Worm (Caenorhabditis elegans) whole organism, L1 larva: ENCODE results near the gene fbxa-55.

ENCODE experiments used
- C04F5.9 ChIP-seq: sonication (generic microtip); optimal IDR thresholded peaks from 2 replicates; lab custom pipeline; 2016; ENCODE audit warnings: missing genetic modification characterization, missing compliant biosample characterization
- C16A3.4 ChIP-seq: fragments of 150-350 bp; optimal IDR thresholded peaks from 2 replicates; lab custom pipeline; 2014; ENCODE audit warnings: missing biosample characterization, missing genetic modification characterization
- C34B4.2 ChIP-seq: sonication (generic microtip); optimal IDR thresholded peaks from 2 replicates; lab custom pipeline; 2017; ENCODE audit warnings: mild to moderate bottlenecking, missing genetic modification characterization, missing compliant biosample characterization
- F16B12.6 ChIP-seq: fragments of 150-350 bp; optimal IDR thresholded peaks from 2 replicates; lab custom pipeline; 2014; ENCODE audit warnings: missing biosample characterization, missing genetic modification characterization
- Y116A8C.19 ChIP-seq: sonication (generic microtip); optimal IDR thresholded peaks from 2 replicates; lab custom pipeline; 2016; ENCODE audit warnings: missing compliant biosample characterization, missing genetic modification characterization, borderline replicate concordance
- aha-1 ChIP-seq: fragments of 150-350 bp; optimal IDR thresholded peaks from 2 replicates; lab custom pipeline; 2014; ENCODE audit warnings: missing biosample characterization, missing genetic modification characterization
- aly-2 ChIP-seq: fragments of 150-350 bp; optimal IDR thresholded peaks from 2 replicates; lab custom pipeline; 2014; ENCODE audit warnings: missing biosample characterization, missing genetic modification characterization
- ceh-90 ChIP-seq: sonication (generic microtip); optimal IDR thresholded peaks from 2 replicates; lab custom pipeline; 2016; ENCODE audit warnings: missing genetic modification characterization, missing compliant biosample characterization
- ces-1 ChIP-seq: fragments of 150-350 bp; optimal IDR thresholded peaks from 2 replicates; lab custom pipeline; 2014; ENCODE audit warnings: missing biosample characterization, missing genetic modification reagents, missing genetic modification characterization
- dpl-1 ChIP-seq, 3 experiments: fragments of 150-350 bp in 2 of 3; sonication (generic microtip) in 1 of 3; optimal IDR thresholded peaks; 2 replicates each; lab custom pipeline; 2014 to 2017; ENCODE audit warnings: missing biosample characterization in 3 of 3, missing genetic modification characterization in 3 of 3, missing genetic modification reagents in 3 of 3
- dsc-1 ChIP-seq: sonication (generic microtip); optimal IDR thresholded peaks from 2 replicates; lab custom pipeline; 2016; ENCODE audit warnings: mild to moderate bottlenecking, missing genetic modification characterization, missing compliant biosample characterization
- efl-3 ChIP-seq: fragments of 200-800 bp; sonication (Bioruptor generic); optimal IDR thresholded peaks from 2 replicates; lab custom pipeline; 2018; ENCODE audit warnings: mild to moderate bottlenecking, missing genetic modification characterization, missing compliant biosample characterization
- egl-13 ChIP-seq: sonication (generic microtip); optimal IDR thresholded peaks from 2 replicates; lab custom pipeline; 2016; ENCODE audit warnings: missing genotype, missing genetic modification reagents, missing genetic modification characterization, missing compliant biosample characterization
- egl-27 ChIP-seq, 2 experiments: fragments of 150-350 bp in 1 of 2; sonication (generic microtip); optimal IDR thresholded peaks; 3 replicates each; lab custom pipeline; 2017 to 2018; ENCODE audit warnings: missing biosample characterization in 2 of 2, missing genetic modification characterization in 2 of 2, missing genetic modification reagents in 2 of 2
- elt-2 ChIP-seq: sonication (generic microtip); optimal IDR thresholded peaks from 2 replicates; lab custom pipeline; 2016; ENCODE audit warnings: missing genetic modification characterization, mild to moderate bottlenecking, inconsistent platforms, missing compliant biosample characterization, missing genetic modification reagents
- ets-5 ChIP-seq: fragments of 200-800 bp; sonication (Bioruptor generic); IDR thresholded peaks from 2 replicates; pipeline ENCODE4 v1.3.6; 2022; ENCODE audit warnings: missing genetic modification characterization, missing compliant biosample characterization
- fos-1 ChIP-seq: fragments of 150-350 bp; optimal IDR thresholded peaks from 2 replicates; lab custom pipeline; 2014; ENCODE audit warnings: missing biosample characterization, missing genetic modification characterization
- grh-1 ChIP-seq: fragments of 200-800 bp; sonication (Bioruptor generic); IDR thresholded peaks from 2 replicates; pipeline ENCODE4 v1.3.6; 2022; ENCODE audit warnings: missing genetic modification reagents, missing genetic modification characterization, missing compliant biosample characterization
- hlh-4 ChIP-seq: sonication (generic microtip); optimal IDR thresholded peaks from 2 replicates; lab custom pipeline; 2016; ENCODE audit warnings: mild to moderate bottlenecking, missing genetic modification characterization, missing compliant biosample characterization
- irx-1 ChIP-seq: sonication (generic microtip); optimal IDR thresholded peaks from 2 replicates; lab custom pipeline; 2016; ENCODE audit warnings: missing genetic modification characterization, missing compliant biosample characterization
- isw-1 ChIP-seq: fragments of 200-800 bp; sonication (Bioruptor generic); IDR thresholded peaks from 2 replicates; pipeline ENCODE4 v1.3.6; 2022; ENCODE audit warnings: missing genetic modification characterization, missing compliant biosample characterization
- jun-1 ChIP-seq: fragments of 150-350 bp; optimal IDR thresholded peaks from 2 replicates; lab custom pipeline; 2014; ENCODE audit warnings: missing biosample characterization, missing genetic modification reagents, missing genetic modification characterization
- lin-13 ChIP-seq: fragments of 150-350 bp; optimal IDR thresholded peaks from 2 replicates; lab custom pipeline; 2014; ENCODE audit warnings: missing biosample characterization, missing genetic modification reagents, missing genetic modification characterization
- lin-15B ChIP-seq: fragments of 150-350 bp; sonication (generic microtip); optimal IDR thresholded peaks from 3 replicates; lab custom pipeline; 2014; ENCODE audit warnings: missing biosample characterization, missing genetic modification characterization
- lin-35 ChIP-seq, 2 experiments: fragments of 150-350 bp; optimal IDR thresholded peaks; 2 replicates each; lab custom pipeline; 2014; ENCODE audit warnings: missing biosample characterization in 2 of 2, missing genetic modification characterization in 2 of 2, missing genetic modification reagents in 2 of 2
- mab-9 ChIP-seq: fragments of 200-800 bp; sonication (Bioruptor generic); IDR thresholded peaks from 2 replicates; pipeline ENCODE4 v1.3.6; 2022; ENCODE audit warnings: missing genetic modification reagents, missing genetic modification characterization, missing compliant biosample characterization
- mef-2 ChIP-seq: fragments of 150-350 bp; optimal IDR thresholded peaks from 2 replicates; lab custom pipeline; 2014; ENCODE audit warnings: missing biosample characterization, missing genetic modification characterization
- nhr-11 ChIP-seq: fragments of 150-350 bp; optimal IDR thresholded peaks from 2 replicates; lab custom pipeline; 2014; ENCODE audit warnings: missing biosample characterization, missing genetic modification characterization
- nhr-19 ChIP-seq: fragments of 200-800 bp; sonication (Bioruptor generic); conservative IDR thresholded peaks from 2 replicates; pipeline ENCODE4 v1.3.6; 2022; ENCODE audit warnings: missing genetic modification characterization, missing compliant biosample characterization
- nhr-237 ChIP-seq: fragments of 150-350 bp; optimal IDR thresholded peaks from 2 replicates; lab custom pipeline; 2014; ENCODE audit warnings: missing biosample characterization, missing genetic modification characterization
- nhr-47 ChIP-seq: sonication (generic microtip); optimal IDR thresholded peaks from 2 replicates; lab custom pipeline; 2016; ENCODE audit warnings: mild to moderate bottlenecking, missing genetic modification characterization, moderate library complexity, missing compliant biosample characterization
- nhr-71 ChIP-seq: sonication (generic microtip); optimal IDR thresholded peaks from 2 replicates; lab custom pipeline; 2016; ENCODE audit warnings: mild to moderate bottlenecking, missing genetic modification characterization, moderate library complexity, missing compliant biosample characterization
- nhr-85 ChIP-seq: sonication (generic microtip); peaks from one replicate; lab custom pipeline; 2016; ENCODE audit warnings: missing genetic modification characterization, inconsistent platforms, missing compliant biosample characterization
- nhr-90 ChIP-seq: sonication (generic microtip); optimal IDR thresholded peaks from 2 replicates; lab custom pipeline; 2016; ENCODE audit warnings: mild to moderate bottlenecking, missing genetic modification characterization, missing compliant biosample characterization; ENCODE audit not compliant: poor library complexity
- pag-3 ChIP-seq: sonication (generic microtip); optimal IDR thresholded peaks from 2 replicates; lab custom pipeline; 2017; ENCODE audit warnings: missing genetic modification characterization, mild to moderate bottlenecking, missing compliant biosample characterization, antibody characterized with exemption, borderline replicate concordance; ENCODE audit not compliant: insufficient read depth
- pax-3 ChIP-seq: fragments of 200-800 bp; sonication (Bioruptor generic); optimal IDR thresholded peaks from 2 replicates; lab custom pipeline; 2018; ENCODE audit warnings: mild to moderate bottlenecking, missing genetic modification characterization, moderate library complexity, missing compliant biosample characterization
- pqm-1 ChIP-seq: sonication (generic microtip); optimal IDR thresholded peaks from 3 replicates; lab custom pipeline; 2017; ENCODE audit warnings: missing biosample characterization, missing genetic modification characterization
- rnt-1 ChIP-seq: sonication (generic microtip); optimal IDR thresholded peaks from 2 replicates; lab custom pipeline; 2016; ENCODE audit warnings: mild to moderate bottlenecking, missing genetic modification characterization, moderate library complexity, missing compliant biosample characterization
- skn-1 ChIP-seq: fragments of 150-350 bp; optimal IDR thresholded peaks from 2 replicates; lab custom pipeline; 2014; ENCODE audit warnings: missing biosample characterization, missing genetic modification characterization
- snpc-4 ChIP-seq: fragments of 150-350 bp; optimal IDR thresholded peaks from 2 replicates; lab custom pipeline; 2014; ENCODE audit warnings: missing biosample characterization, missing genetic modification characterization
- snu-23 ChIP-seq: sonication (generic microtip); optimal IDR thresholded peaks from 2 replicates; lab custom pipeline; 2016; ENCODE audit warnings: missing genetic modification characterization, missing compliant biosample characterization
- sox-4 ChIP-seq: sonication (generic microtip); optimal IDR thresholded peaks from 2 replicates; lab custom pipeline; 2016; ENCODE audit warnings: missing genetic modification characterization, missing compliant biosample characterization
- sptf-1 ChIP-seq: fragments of 150-350 bp; optimal IDR thresholded peaks from 2 replicates; lab custom pipeline; 2014; ENCODE audit warnings: missing biosample characterization, missing genetic modification characterization
- sup-37 ChIP-seq: fragments of 200-800 bp; sonication (Bioruptor generic); optimal IDR thresholded peaks from 2 replicates; lab custom pipeline; 2018; ENCODE audit warnings: mild to moderate bottlenecking, missing genetic modification characterization, missing compliant biosample characterization
- swsn-7 ChIP-seq: sonication (generic microtip); optimal IDR thresholded peaks from 2 replicates; lab custom pipeline; 2016; ENCODE audit warnings: missing genetic modification characterization, missing compliant biosample characterization
- tlp-1 ChIP-seq: fragments of 150-350 bp; optimal IDR thresholded peaks from 2 replicates; lab custom pipeline; 2014; ENCODE audit warnings: missing biosample characterization, missing genetic modification characterization
- unc-130 ChIP-seq: fragments of 150-350 bp; optimal IDR thresholded peaks from 2 replicates; lab custom pipeline; 2017; ENCODE audit warnings: missing biosample characterization, missing genetic modification characterization, inconsistent platforms
- unc-62 ChIP-seq: fragments of 150-350 bp; optimal IDR thresholded peaks from 2 replicates; lab custom pipeline; 2014; ENCODE audit warnings: missing biosample characterization, missing genetic modification reagents, missing genetic modification characterization
- unc-86 ChIP-seq: sonication (generic microtip); optimal IDR thresholded peaks from 2 replicates; lab custom pipeline; 2016; ENCODE audit warnings: missing genetic modification characterization, missing compliant biosample characterization
- unc-98 ChIP-seq: fragments of 200-800 bp; sonication (Bioruptor generic); IDR thresholded peaks from 2 replicates; pipeline ENCODE4 v1.3.6; 2022; ENCODE audit warnings: missing genetic modification characterization, missing compliant biosample characterization
- xbp-1 ChIP-seq: sonication (generic microtip); optimal IDR thresholded peaks from 2 replicates; lab custom pipeline; 2016; ENCODE audit warnings: missing genetic modification characterization, missing compliant biosample characterization
- zip-4 ChIP-seq: fragments of 200-800 bp; sonication (Bioruptor generic); optimal IDR thresholded peaks from 2 replicates; lab custom pipeline; 2018; ENCODE audit warnings: mild to moderate bottlenecking, missing genetic modification characterization, moderate library complexity, missing compliant biosample characterization
- ztf-11 ChIP-seq, 2 experiments: sonication (generic microtip); optimal IDR thresholded peaks; 2 replicates each; lab custom pipeline; 2016 to 2017; ENCODE audit warnings: missing genetic modification characterization in 2 of 2, missing biosample characterization in 1 of 2, missing compliant biosample characterization in 1 of 2
- ztf-4 ChIP-seq: fragments of 150-350 bp; optimal IDR thresholded peaks from 2 replicates; lab custom pipeline; 2014; ENCODE audit warnings: missing biosample characterization, missing genetic modification characterization

fbxa-55 gene

ce11 chrIII:888983-889549 is 46.8 kb downstream of the fbxa-55 start:
- TF ChIP-seq pax-3 (tag; lab: Kevin White, UChicago), result no peak
- no peak for TF ChIP-seq unc-86
- TF ChIP-seq lin-35 (GFP tag; optimal IDR thresholded peaks at IDR 0.05; lab: Kevin White, UChicago), result no peak
- no peak for TF ChIP-seq fos-1
- no peak for TF ChIP-seq jun-1 (tag; lab: Kevin White, UChicago)
- no peak for TF ChIP-seq sup-37
- TF ChIP-seq aha-1, result no peak
- no peak for TF ChIP-seq isw-1 (GFP tag; lab: Robert Waterston, UW)
- peak; percentile 37 for TF ChIP-seq nhr-71 (tag; lab: Kevin White, UChicago)
- TF ChIP-seq skn-1 (tag; lab: Kevin White, UChicago), result peak; percentile 0
- peak; percentile 29 for TF ChIP-seq egl-13 (tag; lab: Kevin White, UChicago)
- TF ChIP-seq unc-130 (tag; lab: Kevin White, UChicago), result no peak
- TF ChIP-seq mef-2 (tag; lab: Kevin White, UChicago), result no peak
- no peak for TF ChIP-seq F16B12.6 (tag; lab: Kevin White, UChicago)
- no peak for TF ChIP-seq swsn-7 (tag; lab: Kevin White, UChicago)
- TF ChIP-seq nhr-47 (tag; lab: Kevin White, UChicago), result peak; percentile 1
- no peak for TF ChIP-seq hlh-4 (tag; lab: Kevin White, UChicago)
- no peak for TF ChIP-seq rnt-1
- no peak for TF ChIP-seq unc-98 (GFP tag; lab: Robert Waterston, UW)
- no peak for TF ChIP-seq egl-27 (tag; optimal IDR thresholded peaks at IDR 0.05; lab: Kevin White, UChicago)
- TF ChIP-seq snpc-4 (tag; lab: Kevin White, UChicago), result no peak
- no peak for TF ChIP-seq ets-5
- TF ChIP-seq pqm-1, result no peak
- no peak for TF ChIP-seq C16A3.4 (tag; lab: Kevin White, UChicago)
- TF ChIP-seq ztf-4 (tag; lab: Kevin White, UChicago), result no peak
- no peak for TF ChIP-seq lin-15B
- TF ChIP-seq sptf-1, result no peak
- no peak for TF ChIP-seq tlp-1
- TF ChIP-seq nhr-19, result no peak
- TF ChIP-seq nhr-11 (tag; lab: Kevin White, UChicago), result no peak
- TF ChIP-seq nhr-85 (tag; lab: Kevin White, UChicago), result peak; percentile 7
- no peak for TF ChIP-seq ces-1 (GFP tag; lab: Kevin White, UChicago)
- TF ChIP-seq nhr-90, result no peak
- TF ChIP-seq dsc-1 (tag; lab: Kevin White, UChicago), result no peak
- no peak for TF ChIP-seq zip-4 (GFP tag; lab: Kevin White, UChicago)
- peak in 1 of 3 experiments; percentile 45 for TF ChIP-seq dpl-1 (GFP tag; optimal IDR thresholded peaks at IDR 0.05; lab: Kevin White, UChicago)
- no peak for TF ChIP-seq ceh-90 (tag; lab: Kevin White, UChicago)
- no peak for TF ChIP-seq C34B4.2 (tag; lab: Kevin White, UChicago)
- TF ChIP-seq Y116A8C.19 (tag; lab: Kevin White, UChicago), result no peak
- no peak for TF ChIP-seq lin-13 (GFP tag; lab: Kevin White, UChicago)
- no peak for TF ChIP-seq C04F5.9 (tag; lab: Kevin White, UChicago)
- TF ChIP-seq sox-4 (tag; lab: Kevin White, UChicago), result no peak
- no peak for TF ChIP-seq pag-3
- TF ChIP-seq xbp-1, result no peak
- no peak for TF ChIP-seq grh-1 (GFP tag; lab: Robert Waterston, UW)
- no peak for TF ChIP-seq mab-9 (GFP tag; lab: Robert Waterston, UW)
- no peak for TF ChIP-seq snu-23 (GFP tag; lab: Kevin White, UChicago)
- no peak for TF ChIP-seq aly-2 (tag; lab: Kevin White, UChicago)
- TF ChIP-seq elt-2 (tag; lab: Kevin White, UChicago), result no peak
- no peak for TF ChIP-seq efl-3 (GFP tag; lab: Kevin White, UChicago)
- no peak for TF ChIP-seq ztf-11 (tag; optimal IDR thresholded peaks at IDR 0.05; lab: Kevin White, UChicago)
- TF ChIP-seq nhr-237 (tag; lab: Kevin White, UChicago), result no peak
- no peak for TF ChIP-seq irx-1 (tag; lab: Kevin White, UChicago)
- TF ChIP-seq unc-62 (GFP tag; lab: Kevin White, UChicago), result no peak
